Fruit fly (Drosophila melanogaster) whole organism: ENCODE results near the gene Ir75d.

Experiments used
- pan ChIP-seq: fragments of >200 bp; optimal IDR thresholded peaks from 2 replicates; lab custom pipeline; 2017
- psq ChIP-seq: fragments of >200 bp; optimal IDR thresholded peaks from 2 replicates; lab custom pipeline; 2017

dm6 chr3L:18869035-18869826 lies 41.8 kb downstream of the Ir75d start, which contains the start of gene Grx1:
- TF ChIP-seq pan, result no peak
- TF ChIP-seq psq (lab: Kevin White, UChicago), result no peak
